Worm (Caenorhabditis elegans): ENCODE results near the gene baf-1.

- TF ChIP-seq cebp-1 (GFP tag; IDR thresholded peaks at IDR 0.05) = no peak
- no peak for TF ChIP-seq cebp-1 (tag; optimal IDR thresholded peaks at IDR 0.05)
- TF ChIP-seq tbp1 (GFP tag; optimal IDR thresholded peaks at IDR 0.05) = no peak
- no peak for TF ChIP-seq Y79H2A.3 (GFP tag; conservative IDR thresholded peaks at IDR 0.05)
- TF ChIP-seq snpc-4 (GFP tag; optimal IDR thresholded peaks at IDR 0.05) = no peak
- TF ChIP-seq snpc-4 (tag; optimal IDR thresholded peaks at IDR 0.05) = no peak
- no peak for TF ChIP-seq pha-4 (tag; optimal IDR thresholded peaks at IDR 0.05)
- no peak for TF ChIP-seq F23B12.7 (tag; optimal IDR thresholded peaks at IDR 0.05; ENCODE audit: insufficient read depth)
- TF ChIP-seq ztf-26 (tag; optimal IDR thresholded peaks at IDR 0.05) = no peak
These were observed 22.5 kb downstream of the baf-1 start for ce11 chrIII:9489798-9490197.
